Worm (Caenorhabditis elegans) whole organism, L3 larva: ENCODE measurements around the gene pars-1.

Source experiments
- ZK546.5 ChIP-seq: sonication (generic microtip); optimal IDR thresholded peaks from 2 replicates; lab custom pipeline; 2017; ENCODE audit warnings: missing biosample characterization, missing genetic modification characterization
- elt-3 ChIP-seq, 3 experiments: fragments of 150-350 bp in 1 of 3; sonication (generic microtip) in 2 of 3; optimal IDR thresholded peaks; 2 replicates in 2 of 3; 4 replicates in 1 of 3; lab custom pipeline; 2014 to 2017; ENCODE audit warnings: missing biosample characterization in 3 of 3, missing genetic modification characterization in 3 of 3
- fos-1 ChIP-seq: fragments of 150-350 bp; optimal IDR thresholded peaks from 2 replicates; lab custom pipeline; 2014; ENCODE audit warnings: missing biosample characterization, missing genetic modification characterization
- jun-1 ChIP-seq: fragments of 150-350 bp; optimal IDR thresholded peaks from 2 replicates; lab custom pipeline; 2014; ENCODE audit warnings: missing biosample characterization, missing genetic modification reagents, missing genetic modification characterization
- nhr-237 ChIP-seq: fragments of 150-350 bp; optimal IDR thresholded peaks from 2 replicates; lab custom pipeline; 2014; ENCODE audit warnings: missing biosample characterization, missing genetic modification characterization
- pha-4 ChIP-seq: fragments of 150-350 bp; optimal IDR thresholded peaks from 2 replicates; lab custom pipeline; 2014; ENCODE audit warnings: missing biosample characterization, missing genetic modification reagents, missing genetic modification characterization
- sea-2 ChIP-seq: fragments of 150-350 bp; sonication (generic microtip); optimal IDR thresholded peaks from 4 replicates; lab custom pipeline; 2014; ENCODE audit warnings: missing biosample characterization, missing genetic modification reagents, missing genetic modification characterization
- snpc-4 ChIP-seq: fragments of 150-350 bp; optimal IDR thresholded peaks from 2 replicates; lab custom pipeline; 2014; ENCODE audit warnings: missing biosample characterization, missing genetic modification characterization
- unc-39 ChIP-seq: sonication (generic microtip); optimal IDR thresholded peaks from 4 replicates; lab custom pipeline; 2017; ENCODE audit warnings: missing biosample characterization, missing genetic modification characterization
- ztf-11 ChIP-seq: fragments of 150-350 bp; optimal IDR thresholded peaks from 2 replicates; lab custom pipeline; 2014; ENCODE audit warnings: missing biosample characterization, missing genetic modification characterization

ce11 chrIII:7229687-7230086, 9.1 kb upstream of the pars-1 start, which contains the start of gene R151.8:
- TF ChIP-seq pha-4 (tag; lab: Kevin White, UChicago) (no peak), jun-1 (tag; lab: Kevin White, UChicago) (no peak), elt-3 (tag; optimal IDR thresholded peaks at IDR 0.05; lab: Kevin White, UChicago) (no peak), snpc-4 (tag; lab: Kevin White, UChicago) (no peak), fos-1 (no peak), nhr-237 (tag; lab: Kevin White, UChicago) (no peak), unc-39 (tag; lab: Kevin White, UChicago) (no peak), ztf-11 (tag; lab: Kevin White, UChicago) (no peak), sea-2 (GFP tag; lab: Kevin White, UChicago) (no peak), ZK546.5 (tag; lab: Kevin White, UChicago) (no peak)
